Worm (Caenorhabditis elegans) whole organism, midembryonic: ENCODE results near the gene Y102A11A.5.

ENCODE experiments used
- T22C8.4 ChIP-seq: fragments of 200-800 bp; sonication (Bioruptor generic); IDR thresholded peaks from 2 replicates; pipeline ENCODE4 v1.3.6; 2022; ENCODE audit warnings: missing genetic modification characterization, missing compliant biosample characterization
- ref-1 ChIP-seq: fragments of 200-800 bp; sonication (Bioruptor generic); conservative IDR thresholded peaks from 2 replicates; pipeline ENCODE4 v1.3.6; 2022; ENCODE audit warnings: missing genetic modification reagents, missing genetic modification characterization, missing compliant biosample characterization

ce11 chrX:2071392-2072001 is 40.1 kb upstream of the Y102A11A.5 start:
- no peak for TF ChIP-seq T22C8.4
- no peak for TF ChIP-seq ref-1 (GFP tag; lab: Robert Waterston, UW)
